Worm (Caenorhabditis elegans) whole organism, L3 larva: Measurements from ENCODE around the gene T25D1.1.

ENCODE experiments used
- R02D3.7 ChIP-seq: fragments of 150-350 bp; optimal IDR thresholded peaks from 2 replicates; lab custom pipeline; 2014; ENCODE audit warnings: missing biosample characterization, missing genetic modification characterization
- ceh-16 ChIP-seq: sonication (generic microtip); optimal IDR thresholded peaks from 2 replicates; lab custom pipeline; 2017; ENCODE audit warnings: missing biosample characterization, missing genetic modification characterization
- ceh-28 ChIP-seq: fragments of 150-350 bp; optimal IDR thresholded peaks from 2 replicates; lab custom pipeline; 2014; ENCODE audit warnings: missing biosample characterization, missing genetic modification reagents, missing genetic modification characterization
- ceh-9 ChIP-seq: sonication (generic microtip); optimal IDR thresholded peaks from 2 replicates; lab custom pipeline; 2018; ENCODE audit warnings: missing biosample characterization, missing genetic modification characterization
- fkh-10 ChIP-seq: sonication (generic microtip); optimal IDR thresholded peaks from 2 replicates; lab custom pipeline; 2017; ENCODE audit warnings: missing biosample characterization, missing genetic modification reagents, missing genetic modification characterization
- fkh-2 ChIP-seq: fragments of 150-350 bp; optimal IDR thresholded peaks from 2 replicates; lab custom pipeline; 2014; ENCODE audit warnings: missing biosample characterization, missing genetic modification reagents, missing genetic modification characterization
- nfya-1 ChIP-seq: sonication (generic microtip); optimal IDR thresholded peaks from 2 replicates; lab custom pipeline; 2017; ENCODE audit warnings: missing genetic modification characterization, mild to moderate bottlenecking, missing compliant biosample characterization, antibody characterized with exemption, moderate library complexity; ENCODE audit not compliant: insufficient read depth
- nhr-12 ChIP-seq: fragments of 150-350 bp; optimal IDR thresholded peaks from 2 replicates; lab custom pipeline; 2014; ENCODE audit warnings: missing biosample characterization, missing genetic modification characterization
- nhr-76 ChIP-seq: fragments of 150-350 bp; sonication (generic microtip); optimal IDR thresholded peaks from 5 replicates; lab custom pipeline; 2014; ENCODE audit warnings: missing biosample characterization, missing genetic modification characterization
- pqm-1 ChIP-seq: fragments of 150-350 bp; optimal IDR thresholded peaks from 2 replicates; lab custom pipeline; 2017; ENCODE audit warnings: missing biosample characterization, missing genetic modification characterization, inconsistent platforms
- unc-62 ChIP-seq: fragments of 150-350 bp; sonication (generic microtip); optimal IDR thresholded peaks from 4 replicates; lab custom pipeline; 2014; ENCODE audit warnings: missing biosample characterization, missing genetic modification reagents, missing genetic modification characterization

ce11 chrX:16559387-16559786 is 39.8 kb downstream of the T25D1.1 start:
- TF ChIP-seq ceh-16 (tag; lab: Kevin White, UChicago) (no peak), fkh-10 (GFP tag; lab: Kevin White, UChicago) (no peak), nhr-76 (tag; lab: Kevin White, UChicago) (no peak), R02D3.7 (no peak), pqm-1 (tag; lab: Kevin White, UChicago) (no peak), nhr-12 (no peak), ceh-28 (tag; lab: Kevin White, UChicago) (no peak), nfya-1 (tag; lab: Kevin White, UChicago) (no peak), fkh-2 (tag; lab: Kevin White, UChicago) (no peak), ceh-9 (no peak), unc-62 (no peak)
